Worm (Caenorhabditis elegans): ENCODE measurements around the gene slc-25A18.2.

Gene slc-25A18.2

ce11 chrIV:7503322-7503721 is 28.5 kb downstream of the slc-25A18.2 start, which contains the start of gene glt-6:
Gene glt-6 (plus strand): TSS chrIV:7503622.
- TF ChIP-seq elt-1 (tag; optimal IDR thresholded peaks at IDR 0.05) (no peak), nhr-237 (tag; optimal IDR thresholded peaks at IDR 0.05) (no peak), ceh-16 (tag; optimal IDR thresholded peaks at IDR 0.05) (no peak), mdl-1 (tag; optimal IDR thresholded peaks at IDR 0.05) (no peak), ceh-82 (tag; optimal IDR thresholded peaks at IDR 0.05) (no peak), egl-27 (tag; optimal IDR thresholded peaks at IDR 0.05) (no peak), mml-1 (tag; optimal IDR thresholded peaks at IDR 0.05) (no peak), nfya-1 (tag; optimal IDR thresholded peaks at IDR 0.05; ENCODE audit: insufficient read depth) (no peak), fkh-10 (GFP tag; optimal IDR thresholded peaks at IDR 0.05) (no peak), aly-2 (tag; optimal IDR thresholded peaks at IDR 0.05) (no peak), R02D3.7 (tag; optimal IDR thresholded peaks at IDR 0.05) (no peak), unc-62 (GFP tag; optimal IDR thresholded peaks at IDR 0.05) (no peak), hmg-11 (tag; optimal IDR thresholded peaks at IDR 0.05) (no peak), snpc-4 (tag; optimal IDR thresholded peaks at IDR 0.05) (no peak), daf-12 (tag; optimal IDR thresholded peaks at IDR 0.05) (no peak), eor-1 (tag; optimal IDR thresholded peaks at IDR 0.05) (no peak), ama-1 (optimal IDR thresholded peaks at IDR 0.05) (no peak), pqm-1 (tag; optimal IDR thresholded peaks at IDR 0.05) (no peak), ceh-28 (tag; optimal IDR thresholded peaks at IDR 0.05) (no peak), ceh-9 (tag; optimal IDR thresholded peaks at IDR 0.05) (no peak)

- TF ChIP-seq nhr-28 (tag; optimal IDR thresholded peaks at IDR 0.05) (no peak), daf-12 (tag; optimal IDR thresholded peaks at IDR 0.05) (no peak), unc-62 (GFP tag; optimal IDR thresholded peaks at IDR 0.05) (no peak), egl-5 (tag; optimal IDR thresholded peaks at IDR 0.05) (no peak), ceh-28 (tag; optimal IDR thresholded peaks at IDR 0.05) (no peak), lin-39 (tag; optimal IDR thresholded peaks at IDR 0.05) (peak; percentile 25), ZK546.5 (tag; optimal IDR thresholded peaks at IDR 0.05) (no peak), nfya-1 (tag; optimal IDR thresholded peaks at IDR 0.05; ENCODE audit: insufficient read depth) (no peak), pqm-1 (tag; optimal IDR thresholded peaks at IDR 0.05) (peak; percentile 4), unc-39 (tag; optimal IDR thresholded peaks at IDR 0.05) (no peak), jun-1 (tag; optimal IDR thresholded peaks at IDR 0.05) (no peak), lsy-12 (tag; optimal IDR thresholded peaks at IDR 0.05) (peak; percentile 48), hmg-11 (tag; optimal IDR thresholded peaks at IDR 0.05) (no peak), ama-1 (optimal IDR thresholded peaks at IDR 0.05) (peak; percentile 95), aly-2 (tag; optimal IDR thresholded peaks at IDR 0.05) (peak; percentile 44), mdl-1 (tag; optimal IDR thresholded peaks at IDR 0.05) (no peak), elt-1 (tag; optimal IDR thresholded peaks at IDR 0.05) (no peak), elt-2 (tag; optimal IDR thresholded peaks at IDR 0.05) (peak; percentile 38), nhr-77 (tag; optimal IDR thresholded peaks at IDR 0.05) (no peak), sea-2 (GFP tag; optimal IDR thresholded peaks at IDR 0.05) (no peak), ceh-16 (tag; optimal IDR thresholded peaks at IDR 0.05) (no peak), ceh-9 (tag; optimal IDR thresholded peaks at IDR 0.05) (no peak), lin-15B (tag; optimal IDR thresholded peaks at IDR 0.05) (no peak), nhr-12 (tag; optimal IDR thresholded peaks at IDR 0.05) (no peak), ztf-11 (tag; optimal IDR thresholded peaks at IDR 0.05) (no peak), nhr-76 (tag; optimal IDR thresholded peaks at IDR 0.05) (no peak), snpc-4 (tag; optimal IDR thresholded peaks at IDR 0.05) (no peak), egl-27 (tag; optimal IDR thresholded peaks at IDR 0.05) (no peak), nhr-23 (tag; optimal IDR thresholded peaks at IDR 0.05) (no peak), nhr-11 (tag; optimal IDR thresholded peaks at IDR 0.05) (no peak), fkh-10 (GFP tag; optimal IDR thresholded peaks at IDR 0.05) (no peak), nhr-25 (tag; optimal IDR thresholded peaks at IDR 0.05) (no peak), fos-1 (tag; optimal IDR thresholded peaks at IDR 0.05) (no peak), nhr-43 (tag; optimal IDR thresholded peaks at IDR 0.05; ENCODE audit: poor library complexity, severe bottlenecking) (peak; percentile 54), pha-4 (tag; optimal IDR thresholded peaks at IDR 0.05) (peak; percentile 65), ztf-4 (tag; optimal IDR thresholded peaks at IDR 0.05) (no peak), R02D3.7 (tag; optimal IDR thresholded peaks at IDR 0.05) (peak; percentile 30), fkh-2 (tag; optimal IDR thresholded peaks at IDR 0.05) (no peak), zag-1 (tag; optimal IDR thresholded peaks at IDR 0.05) (no peak), nhr-67 (tag; optimal IDR thresholded peaks at IDR 0.05) (no peak), eor-1 (tag; optimal IDR thresholded peaks at IDR 0.05) (no peak)
These were observed 31.1 kb downstream of the slc-25A18.2 start for ce11 chrIV:7505866-7506488.

Measured in whole organism, L3 larva.